Worm (Caenorhabditis elegans) whole organism, mixed stage, embryonic: ENCODE results near the gene F35A5.8.

Experiments
- elt-3 ChIP-seq: fragments of 150-350 bp; optimal IDR thresholded peaks from 2 replicates; lab custom pipeline; 2014; ENCODE audit warnings: missing biosample characterization, missing genetic modification characterization
- nhr-12 ChIP-seq: fragments of 150-350 bp; optimal IDR thresholded peaks from 2 replicates; lab custom pipeline; 2014; ENCODE audit warnings: missing biosample characterization, missing genetic modification characterization
- pha-4 ChIP-seq: fragments of 150-350 bp; optimal IDR thresholded peaks from 2 replicates; lab custom pipeline; 2018; ENCODE audit warnings: missing biosample characterization, missing genetic modification reagents, missing genetic modification characterization
- unc-62 ChIP-seq: fragments of 150-350 bp; optimal IDR thresholded peaks from 2 replicates; lab custom pipeline; 2014; ENCODE audit warnings: missing biosample characterization, missing genetic modification reagents, missing genetic modification characterization
- ztf-11 ChIP-seq: fragments of 150-350 bp; optimal IDR thresholded peaks from 2 replicates; lab custom pipeline; 2014; ENCODE audit warnings: missing biosample characterization, missing genetic modification characterization

- TF ChIP-seq elt-3 (tag; lab: Kevin White, UChicago) (no peak), nhr-12 (no peak), ztf-11 (tag; lab: Kevin White, UChicago) (no peak), unc-62 (GFP tag; lab: Kevin White, UChicago) (no peak), pha-4 (tag; lab: Kevin White, UChicago) (no peak)
Measured at ce11 chrX:3820666-3821065, 17.4 kb upstream of the F35A5.8 start.
